Worm (Caenorhabditis elegans) whole organism, L4/young adult: ENCODE results near the gene cyp-14A5.
"Not testable (repeated sequence)": the region's sequence is repeated elsewhere in the genome, so short reads cannot be mapped to it uniquely, and the experiment has no call there.

Source experiments
- W03F9.2 ChIP-seq: fragments of 150-350 bp; optimal IDR thresholded peaks from 2 replicates; lab custom pipeline; 2014; ENCODE audit warnings: missing biosample characterization, missing genetic modification characterization
- dao-5 ChIP-seq: sonication (generic microtip); optimal IDR thresholded peaks from 2 replicates; lab custom pipeline; 2016; ENCODE audit warnings: missing genotype, missing genetic modification characterization, moderate library complexity, missing compliant biosample characterization

- TF ChIP-seq dao-5, W03F9.2 (tag; lab: Kevin White, UChicago): not testable (repeated sequence)
Measured at ce11 chrV:5468489-5468888, 45.4 kb upstream of the cyp-14A5 start, which contains the start of gene ZC317.6.
